Worm (Caenorhabditis elegans): ENCODE data around the gene wrt-1.

DNA sequence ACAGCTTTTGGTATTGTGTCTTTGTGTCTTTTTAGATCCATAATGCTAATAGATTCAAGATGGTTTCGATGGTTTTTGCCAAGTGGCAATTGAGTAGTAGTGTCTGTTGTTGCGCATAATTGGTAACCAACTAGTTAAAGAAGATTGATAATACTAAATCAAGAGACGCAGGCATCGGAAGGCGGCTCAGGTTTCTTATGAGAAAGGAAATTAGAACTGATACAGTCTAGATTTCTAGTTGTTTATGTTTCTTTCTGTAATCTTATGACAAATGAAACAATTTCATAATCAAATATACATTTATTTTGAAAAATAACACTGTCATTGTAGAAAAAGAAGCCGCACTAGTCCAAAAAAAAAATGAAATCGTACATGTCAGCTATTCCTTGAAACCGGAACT lies 23.0 kb downstream of the wrt-1 start, which contains the start of gene ZK1290.10:
- TF ChIP-seq him-1 (tag; optimal IDR thresholded peaks at IDR 0.05), result no peak
- no peak for TF ChIP-seq dao-5 (tag; optimal IDR thresholded peaks at IDR 0.05)
- no peak for TF ChIP-seq W03F9.2 (tag; optimal IDR thresholded peaks at IDR 0.05)

Measured in whole organism, L4/young adult.